In the genomic region with DNA sequence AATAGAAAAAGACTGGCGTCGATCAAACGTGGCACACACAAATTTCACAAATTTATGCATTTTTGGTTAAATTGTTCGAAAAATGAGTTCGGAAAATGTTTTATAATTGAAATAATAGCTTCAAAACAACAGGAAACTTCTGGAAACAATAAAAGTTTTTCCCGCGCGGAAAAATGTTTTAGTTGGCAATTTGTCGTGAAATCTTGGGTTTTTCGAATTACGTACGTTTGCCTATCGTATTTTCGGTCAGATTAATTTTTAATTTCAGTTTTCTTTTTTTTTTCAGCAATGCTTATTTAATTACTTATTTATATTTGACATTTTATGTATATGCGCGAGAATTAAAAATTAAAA, we compare ENCODE assay signal across 1 worm cellular context.
TF ChIP-seq lines count a peak whose summit lies in the region.

No protein-coding gene starts in this region.

TF ChIP-seq in whole organism, young adult, 124 proteins besides CTCF, POLR2A, EP300 and RAD21 (continued from another document):
- TF ChIP-seq ceh-79 (tag; optimal IDR thresholded peaks at IDR 0.05; lab: Kevin White, UChicago) (no peak), mxl-1 (tag; optimal IDR thresholded peaks at IDR 0.05; lab: Kevin White, UChicago) (no peak), mcd-1 (GFP tag; IDR thresholded peaks at IDR 0.05; lab: Robert Waterston, UW) (no peak), ceh-100 (GFP tag; IDR thresholded peaks at IDR 0.05; lab: Robert Waterston, UW) (no peak), tbx-9 (tag; optimal IDR thresholded peaks at IDR 0.05; lab: Kevin White, UChicago; ENCODE audit: borderline replicate concordance) (no peak), madf-10 (tag; optimal IDR thresholded peaks at IDR 0.05; lab: Kevin White, UChicago) (no peak), F49E8.2 (tag; optimal IDR thresholded peaks at IDR 0.05; lab: Kevin White, UChicago; ENCODE audit: insufficient read depth) (no peak), lag-1 (GFP tag; IDR thresholded peaks at IDR 0.05; lab: Robert Waterston, UW) (no peak), F57A8.1 (GFP tag; optimal IDR thresholded peaks at IDR 0.05; lab: Kevin White, UChicago) (no peak), lsy-27 (tag; optimal IDR thresholded peaks at IDR 0.05; lab: Kevin White, UChicago; ENCODE audit: borderline replicate concordance, insufficient read depth) (no peak)
